Fruit fly (Drosophila melanogaster) Kc167 (cell line): ENCODE data around the gene Cmpk.

Experiments used
- Myc ChIP-seq: fragments of >200 bp; optimal IDR thresholded peaks from 2 replicates; lab custom pipeline; 2017; ENCODE audit warnings: missing external identifiers
- Sin3A ChIP-seq: fragments of >200 bp; optimal IDR thresholded peaks from 2 replicates; lab custom pipeline; 2018; ENCODE audit warnings: missing external identifiers
- h ChIP-seq: fragments of >200 bp; optimal IDR thresholded peaks from 3 replicates; lab custom pipeline; 2018; ENCODE audit warnings: missing external identifiers
- insv ChIP-seq: fragments of >200 bp; optimal IDR thresholded peaks from 3 replicates; lab custom pipeline; 2018; ENCODE audit warnings: missing external identifiers
- psq ChIP-seq: fragments of >200 bp; optimal IDR thresholded peaks from 2 replicates; lab custom pipeline; 2017; ENCODE audit warnings: missing external identifiers
- ttk ChIP-seq: sonication (Bioruptor generic); optimal IDR thresholded peaks from 2 replicates; lab custom pipeline; 2017; ENCODE audit warnings: missing external identifiers

The Cmpk gene

DNA sequence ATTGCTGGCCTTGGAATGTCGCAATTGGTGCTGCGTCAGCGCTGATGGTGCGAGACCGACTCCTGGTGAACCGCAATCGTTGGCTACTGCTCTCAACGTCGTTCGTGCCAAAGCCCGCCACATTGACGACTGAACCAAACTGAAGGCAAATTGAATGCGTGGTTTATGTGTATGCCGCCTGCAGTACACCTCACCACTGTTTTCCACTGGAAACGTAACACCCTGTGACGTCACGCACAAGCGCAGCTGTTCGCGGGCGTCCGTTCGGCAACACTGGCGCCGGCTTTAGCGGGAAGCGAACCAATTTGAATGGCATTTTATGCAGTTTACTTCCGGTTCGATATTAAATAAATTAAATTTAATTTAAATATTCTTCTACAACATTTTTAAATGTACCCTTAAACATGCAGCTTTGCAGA, at the start of gene Cmpk:
Cmpk (minus strand) TSS at position 225 of the 419 bp plus-strand sequence.
- no peak for TF ChIP-seq psq
- no peak for TF ChIP-seq ttk (lab: Kevin White, UChicago)
- no peak for TF ChIP-seq Myc (lab: Kevin White, UChicago)
- TF ChIP-seq insv (lab: Kevin White, UChicago): no peak
- no peak for TF ChIP-seq h (lab: Kevin White, UChicago)
- TF ChIP-seq Sin3A (lab: Kevin White, UChicago): no peak

DNA sequence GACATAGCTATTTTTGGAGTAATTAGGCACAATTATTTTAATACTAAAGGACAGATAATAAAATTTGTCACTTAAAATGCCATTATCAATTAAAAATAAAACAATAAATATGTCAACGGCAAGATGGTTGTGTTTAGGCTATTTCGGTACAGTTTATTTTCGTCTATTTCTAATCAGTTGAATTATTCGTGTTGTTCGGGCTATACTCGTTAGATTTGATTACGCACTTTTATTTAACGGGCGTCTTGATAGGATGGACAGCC, 49.8 kb upstream of the Cmpk start:
- TF ChIP-seq insv (lab: Kevin White, UChicago) (no peak), Sin3A (lab: Kevin White, UChicago) (no peak), psq (no peak), h (lab: Kevin White, UChicago) (no peak), Myc (lab: Kevin White, UChicago) (no peak), ttk (lab: Kevin White, UChicago) (no peak)

DNA sequence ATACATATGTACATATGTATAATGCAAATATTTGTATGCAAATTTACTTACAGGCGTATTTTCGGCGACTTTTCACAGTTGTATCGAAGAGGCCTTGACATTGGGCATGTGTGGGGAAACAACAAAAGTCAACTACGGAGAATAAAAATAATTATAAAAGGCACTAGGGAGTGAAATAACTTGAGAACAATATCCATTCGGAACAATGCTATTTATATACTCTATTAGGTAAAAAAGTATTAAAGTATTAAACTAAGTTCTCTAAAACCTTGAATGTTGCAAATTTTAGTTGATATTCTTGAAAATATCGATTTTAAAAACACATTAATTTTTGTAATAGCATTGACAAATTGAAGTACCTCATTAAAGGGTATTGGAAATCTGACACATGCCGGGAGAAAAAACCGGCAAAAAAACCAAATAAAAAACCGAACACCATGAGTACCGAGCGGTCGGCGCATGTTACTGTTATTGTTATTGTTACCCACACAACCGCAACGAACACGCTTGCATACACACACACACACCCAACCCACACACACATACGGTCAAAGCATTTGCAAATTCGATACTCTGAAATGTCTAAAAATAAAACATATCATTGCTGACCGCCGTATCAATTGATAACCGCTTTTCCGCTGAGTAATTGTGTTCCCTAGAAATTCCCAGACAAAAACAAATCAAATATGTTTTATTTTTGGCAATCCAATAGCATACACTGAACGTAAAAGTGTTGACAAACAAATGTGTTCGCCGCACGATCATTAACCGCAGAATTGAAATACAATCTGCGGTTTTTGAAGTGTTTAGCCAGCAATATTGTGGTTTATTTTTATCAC, 49.3 kb upstream of the Cmpk start:
- TF ChIP-seq Sin3A (lab: Kevin White, UChicago): no peak
- no peak for TF ChIP-seq Myc (lab: Kevin White, UChicago)
- no peak for TF ChIP-seq h (lab: Kevin White, UChicago)
- no peak for TF ChIP-seq insv (lab: Kevin White, UChicago)
- TF ChIP-seq psq: no peak
- TF ChIP-seq ttk (lab: Kevin White, UChicago): no peak

DNA sequence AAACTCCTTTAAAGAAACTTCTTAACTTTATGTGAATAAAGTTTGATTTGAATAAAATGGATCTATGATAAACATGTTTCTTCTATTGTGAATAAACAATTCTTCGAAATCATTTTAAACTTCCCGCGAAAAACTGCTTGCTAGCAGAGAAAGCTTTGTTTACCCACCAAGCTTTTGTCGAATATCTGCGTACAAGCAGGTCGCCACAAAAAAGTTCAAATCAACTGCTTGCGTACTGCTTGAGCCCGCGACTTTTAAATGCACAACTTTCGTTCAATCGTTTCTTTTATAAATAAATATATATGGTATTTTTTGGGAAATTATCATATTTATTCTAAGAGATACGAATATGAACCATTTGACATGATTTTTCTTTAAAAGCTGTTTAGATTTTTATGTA, 48.2 kb upstream of the Cmpk start:
- TF ChIP-seq ttk (lab: Kevin White, UChicago): no peak
- no peak for TF ChIP-seq Sin3A (lab: Kevin White, UChicago)
- no peak for TF ChIP-seq h (lab: Kevin White, UChicago)
- TF ChIP-seq psq: no peak
- no peak for TF ChIP-seq insv (lab: Kevin White, UChicago)
- TF ChIP-seq Myc (lab: Kevin White, UChicago): no peak

DNA sequence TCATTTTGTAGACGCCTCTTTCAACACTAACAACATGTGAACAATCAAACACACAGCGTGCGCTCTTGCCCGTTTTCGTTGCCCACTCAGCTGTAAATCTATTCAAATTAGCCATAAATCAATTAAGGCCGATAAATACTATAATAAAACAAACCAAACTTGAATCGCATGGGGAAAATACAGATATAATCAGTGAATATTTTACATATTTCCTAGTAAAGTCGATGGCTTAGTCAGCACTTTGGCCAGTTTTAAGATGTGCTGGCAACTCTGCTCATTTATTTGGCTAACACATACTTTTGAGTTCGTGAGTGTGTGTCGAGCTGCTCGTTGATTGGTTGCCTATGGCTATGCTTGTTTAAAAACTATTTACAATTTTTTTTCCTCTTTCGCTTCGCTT, 44.0 kb upstream of the Cmpk start:
- TF ChIP-seq psq: no peak
- TF ChIP-seq h (lab: Kevin White, UChicago): no peak
- no peak for TF ChIP-seq Myc (lab: Kevin White, UChicago)
- TF ChIP-seq ttk (lab: Kevin White, UChicago): no peak
- TF ChIP-seq Sin3A (lab: Kevin White, UChicago): no peak
- TF ChIP-seq insv (lab: Kevin White, UChicago): no peak

DNA sequence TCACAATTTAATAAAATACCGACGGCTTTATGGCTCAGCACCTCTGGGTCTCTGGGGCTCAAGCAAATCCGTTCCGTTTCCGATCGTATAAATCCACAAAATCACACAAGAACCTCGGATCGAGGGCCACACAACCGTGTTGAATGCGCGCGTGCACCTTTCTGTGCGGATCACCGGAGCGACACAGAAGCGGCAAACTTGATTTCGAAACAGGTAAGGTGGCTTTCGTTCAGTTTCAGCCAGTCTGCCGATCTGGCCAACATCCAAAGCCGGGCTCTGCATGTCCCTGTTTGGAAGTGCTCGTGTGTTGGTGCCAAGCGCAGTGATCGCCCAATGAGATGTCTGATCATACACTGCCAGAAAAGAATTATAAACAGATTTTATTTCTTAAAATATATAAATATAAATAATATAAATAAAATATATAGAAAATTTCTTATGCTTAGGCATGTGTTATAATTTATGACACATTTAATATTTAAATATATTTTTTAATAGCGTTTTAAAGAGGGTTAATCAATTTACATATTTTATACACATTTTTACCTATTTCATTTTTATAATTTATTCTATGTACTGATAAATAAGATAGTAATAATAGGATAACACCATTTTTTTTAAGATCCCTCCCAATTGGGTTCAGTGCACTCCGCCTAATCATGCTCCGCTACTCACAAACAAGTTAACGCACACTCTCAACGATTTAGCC, 43.4 kb upstream of the Cmpk start, which contains the start of gene dysf:
dysf (minus strand) TSS at position 210 of the 709 bp plus-strand sequence.
- no peak for TF ChIP-seq Sin3A (lab: Kevin White, UChicago)
- no peak for TF ChIP-seq Myc (lab: Kevin White, UChicago)
- no peak for TF ChIP-seq h (lab: Kevin White, UChicago)
- no peak for TF ChIP-seq psq
- TF ChIP-seq insv (lab: Kevin White, UChicago): no peak
- no peak for TF ChIP-seq ttk (lab: Kevin White, UChicago)

DNA sequence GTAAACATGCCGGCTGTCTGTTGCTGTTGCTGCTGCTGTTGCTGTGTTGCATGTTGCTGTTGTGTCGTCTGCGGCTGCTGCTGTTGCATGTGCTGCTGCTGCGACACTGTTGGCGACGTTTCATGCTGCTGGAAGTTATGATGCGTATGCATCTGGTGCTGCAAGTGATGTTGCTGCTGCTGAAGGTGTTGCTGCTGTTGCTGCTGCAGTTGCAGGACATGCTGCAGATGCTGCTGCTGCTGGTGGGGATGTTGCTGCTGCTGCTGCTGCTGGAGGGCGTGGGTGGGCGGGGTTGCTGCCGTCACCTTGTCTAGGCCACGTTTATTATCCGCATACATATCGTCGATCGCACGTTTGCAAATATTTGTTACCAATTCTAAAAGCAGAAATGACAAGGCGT, 41.0 kb upstream of the Cmpk start:
- TF ChIP-seq Myc (lab: Kevin White, UChicago) (no peak), Sin3A (lab: Kevin White, UChicago) (no peak), insv (lab: Kevin White, UChicago) (no peak), h (lab: Kevin White, UChicago) (no peak), psq (no peak), ttk (lab: Kevin White, UChicago) (no peak)

DNA sequence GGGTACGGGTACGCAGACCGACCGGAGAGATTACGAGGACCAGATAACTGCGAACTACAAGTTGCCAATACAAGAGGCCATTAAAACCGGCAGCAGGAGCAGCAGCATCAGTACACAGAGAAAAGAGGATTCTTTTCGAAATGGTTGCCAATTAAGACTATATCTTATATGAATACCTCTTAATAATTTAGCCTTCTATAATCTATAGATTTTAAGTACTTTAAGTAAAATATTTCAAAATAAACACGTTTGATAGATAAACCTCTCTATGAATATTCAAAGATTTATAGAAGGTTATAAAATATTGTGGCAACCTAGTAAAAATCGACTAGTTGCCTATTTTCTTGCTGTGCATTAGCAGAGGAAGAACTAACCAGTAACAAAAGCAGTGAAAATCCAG, 40.3 kb upstream of the Cmpk start:
- no peak for TF ChIP-seq Myc (lab: Kevin White, UChicago)
- TF ChIP-seq h (lab: Kevin White, UChicago): no peak
- no peak for TF ChIP-seq Sin3A (lab: Kevin White, UChicago)
- no peak for TF ChIP-seq ttk (lab: Kevin White, UChicago)
- TF ChIP-seq insv (lab: Kevin White, UChicago): no peak
- no peak for TF ChIP-seq psq

DNA sequence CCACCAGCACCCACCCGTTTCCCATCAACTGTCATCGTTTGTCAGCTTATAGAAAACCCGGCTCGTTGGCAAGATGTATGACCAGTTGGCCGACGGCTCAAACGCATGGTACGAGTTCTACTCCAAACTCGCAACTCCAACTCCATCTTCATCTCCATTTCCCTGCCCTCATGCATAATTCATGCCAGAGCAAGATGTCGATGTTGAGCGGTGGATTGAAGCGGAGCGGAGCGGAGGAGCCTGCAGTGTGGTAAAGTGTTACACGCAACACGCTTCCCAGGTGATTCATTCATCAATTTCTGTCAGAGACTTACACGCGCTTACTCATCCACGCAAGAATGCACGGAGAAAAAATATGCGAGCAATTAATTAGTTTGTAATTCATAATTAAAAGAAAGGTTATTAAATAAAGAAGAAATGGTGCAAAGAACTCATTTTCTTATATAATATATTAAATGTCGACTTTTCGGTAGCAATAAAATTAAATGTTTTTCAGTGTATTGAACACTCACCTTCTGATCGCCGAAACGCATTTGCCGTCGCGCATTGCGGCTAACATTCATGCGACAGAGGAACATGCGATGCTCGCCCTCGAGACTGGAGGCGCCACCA, 26.2 kb upstream of the Cmpk start:
- TF ChIP-seq h (lab: Kevin White, UChicago) (no peak), Sin3A (lab: Kevin White, UChicago) (no peak), Myc (lab: Kevin White, UChicago) (no peak), insv (lab: Kevin White, UChicago) (no peak), ttk (lab: Kevin White, UChicago) (no peak), psq (no peak)

DNA sequence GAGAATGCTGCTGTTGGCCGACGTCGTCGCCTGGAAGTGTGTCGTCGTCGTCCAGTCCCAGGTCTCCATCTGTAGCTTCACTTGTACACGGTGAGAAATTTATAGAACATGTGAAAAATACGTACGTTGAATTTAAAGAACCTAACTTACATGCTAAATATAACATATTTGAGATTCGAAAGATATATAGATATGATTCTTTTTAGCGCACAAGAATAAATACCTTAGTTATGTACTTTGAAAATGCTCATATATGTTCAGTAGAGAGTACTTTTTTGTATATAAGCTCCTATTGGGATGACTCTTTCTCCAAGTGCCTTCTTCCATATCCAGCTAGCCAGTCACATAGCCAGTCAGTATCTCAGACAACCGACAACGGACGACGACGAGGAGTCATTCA, 20.0 kb upstream of the Cmpk start:
- TF ChIP-seq psq (no peak), Sin3A (lab: Kevin White, UChicago) (no peak), h (lab: Kevin White, UChicago) (no peak), Myc (lab: Kevin White, UChicago) (no peak), ttk (lab: Kevin White, UChicago) (no peak), insv (lab: Kevin White, UChicago) (no peak)

DNA sequence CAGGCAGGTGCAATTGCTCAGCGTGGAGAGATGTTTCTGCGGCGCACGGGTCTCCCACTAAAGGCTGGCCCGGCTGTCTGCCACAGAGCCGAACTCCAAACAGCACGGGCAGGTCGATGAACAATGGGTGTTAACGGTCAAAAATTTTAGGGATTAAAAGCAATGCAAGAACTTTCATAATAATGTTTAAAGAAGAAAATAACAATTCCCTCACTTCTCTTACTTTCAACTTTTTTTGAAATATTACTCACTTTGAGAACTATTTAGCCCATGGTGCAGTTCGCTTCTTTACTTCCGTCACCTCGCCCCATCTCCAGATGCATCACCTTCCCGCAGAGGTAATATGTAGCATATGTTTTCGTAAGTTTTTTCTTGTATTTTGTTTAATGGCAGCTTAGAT, 17.2 kb upstream of the Cmpk start:
- no peak for TF ChIP-seq insv (lab: Kevin White, UChicago)
- TF ChIP-seq h (lab: Kevin White, UChicago): no peak
- TF ChIP-seq Sin3A (lab: Kevin White, UChicago): no peak
- TF ChIP-seq Myc (lab: Kevin White, UChicago): no peak
- TF ChIP-seq ttk (lab: Kevin White, UChicago): no peak
- TF ChIP-seq psq: no peak
